Worm (Caenorhabditis elegans) whole organism, young adult: Measurements from ENCODE around the gene M110.9.

Source experiments
- B0019.2 ChIP-seq: fragments of 200-800 bp; sonication (Bioruptor generic); conservative IDR thresholded peaks from 2 replicates; pipeline ENCODE4 v1.3.6; 2022; ENCODE audit warnings: missing genetic modification reagents, missing genetic modification characterization, missing compliant biosample characterization
- B0035.1 ChIP-seq: sonication (generic microtip); optimal IDR thresholded peaks from 2 replicates; lab custom pipeline; 2016; ENCODE audit warnings: missing genetic modification characterization, mild to moderate bottlenecking, missing compliant biosample characterization, missing genotype, missing genetic modification reagents
- B0261.1 ChIP-seq: sonication (generic microtip); optimal IDR thresholded peaks from 2 replicates; lab custom pipeline; 2016; ENCODE audit warnings: mild to moderate bottlenecking, missing genetic modification characterization, moderate library complexity, missing compliant biosample characterization
- B0336.3 ChIP-seq: fragments of 200-800 bp; sonication (Bioruptor generic); IDR thresholded peaks from 2 replicates; pipeline ENCODE4 v1.3.6; 2022; ENCODE audit warnings: missing genetic modification characterization, missing compliant biosample characterization
- C06A6.2 ChIP-seq: fragments of 200-800 bp; sonication (Bioruptor generic); conservative IDR thresholded peaks from 2 replicates; pipeline ENCODE4 v1.3.6; 2022; ENCODE audit warnings: missing genetic modification characterization, missing compliant biosample characterization
- D2030.7 ChIP-seq: fragments of 200-800 bp; sonication (Bioruptor generic); IDR thresholded peaks from 2 replicates; pipeline ENCODE4 v1.3.6; 2022; ENCODE audit warnings: missing genetic modification reagents, missing genetic modification characterization, missing compliant biosample characterization
- F33H1.4 ChIP-seq: fragments of 200-800 bp; sonication (Bioruptor generic); IDR thresholded peaks from 2 replicates; pipeline ENCODE4 v1.3.6; 2022; ENCODE audit warnings: missing genetic modification reagents, missing genetic modification characterization, missing compliant biosample characterization
- F37B4.10 ChIP-seq: fragments of 200-800 bp; sonication (Bioruptor generic); IDR thresholded peaks from 2 replicates; pipeline ENCODE4 v1.3.6; 2022; ENCODE audit warnings: missing genetic modification characterization, missing compliant biosample characterization
- F55B11.4 ChIP-seq: sonication (generic microtip); optimal IDR thresholded peaks from 2 replicates; lab custom pipeline; 2016; ENCODE audit warnings: missing compliant biosample characterization, missing genetic modification characterization, borderline replicate concordance; ENCODE audit not compliant: insufficient read depth
- Y67H2A.10 ChIP-seq: fragments of 200-800 bp; sonication (Bioruptor generic); conservative IDR thresholded peaks from 2 replicates; pipeline ENCODE4 v1.3.6; 2022; ENCODE audit warnings: missing genetic modification reagents, missing genetic modification characterization, missing compliant biosample characterization
- akir-1 ChIP-seq: fragments of 200-800 bp; sonication (Bioruptor generic); optimal IDR thresholded peaks from 2 replicates; lab custom pipeline; 2018; ENCODE audit warnings: mild to moderate bottlenecking, missing genetic modification characterization, moderate library complexity, missing compliant biosample characterization
- atf-7 ChIP-seq: sonication (generic microtip); optimal IDR thresholded peaks from 2 replicates; lab custom pipeline; 2017; ENCODE audit warnings: mild to moderate bottlenecking, missing genetic modification characterization, missing compliant biosample characterization
- attf-3 ChIP-seq: fragments of 200-800 bp; sonication (Bioruptor generic); conservative IDR thresholded peaks from 2 replicates; pipeline ENCODE4 v1.3.6; 2022; ENCODE audit warnings: missing genetic modification reagents, missing genetic modification characterization, missing compliant biosample characterization
- bed-1 ChIP-seq: fragments of 200-800 bp; sonication (Bioruptor generic); IDR thresholded peaks from 2 replicates; pipeline ENCODE4 v1.3.6; 2022; ENCODE audit warnings: missing genetic modification reagents, missing genetic modification characterization, missing compliant biosample characterization
- ccch-3 ChIP-seq: fragments of 200-800 bp; sonication (Bioruptor generic); optimal IDR thresholded peaks from 2 replicates; lab custom pipeline; 2018; ENCODE audit warnings: mild to moderate bottlenecking, missing genetic modification characterization, missing compliant biosample characterization
- ceh-58 ChIP-seq: fragments of 200-800 bp; sonication (Bioruptor generic); IDR thresholded peaks from 2 replicates; pipeline ENCODE4 v1.3.6; 2022; ENCODE audit warnings: missing genetic modification characterization, missing compliant biosample characterization
- dox-1 ChIP-seq: fragments of 200-800 bp; sonication (Bioruptor generic); IDR thresholded peaks from 2 replicates; pipeline ENCODE4 v1.3.6; 2022; ENCODE audit warnings: missing genetic modification reagents, missing genetic modification characterization, missing compliant biosample characterization
- dpl-1 ChIP-seq: fragments of 150-350 bp; optimal IDR thresholded peaks from 2 replicates; lab custom pipeline; 2014; ENCODE audit warnings: missing biosample characterization, missing genetic modification reagents, missing genetic modification characterization
- efl-1 ChIP-seq: fragments of 150-350 bp; optimal IDR thresholded peaks from 2 replicates; lab custom pipeline; 2014; ENCODE audit warnings: missing biosample characterization, missing genetic modification reagents, missing genetic modification characterization
- ets-4 ChIP-seq: fragments of 200-800 bp; sonication (Bioruptor generic); optimal IDR thresholded peaks from 2 replicates; lab custom pipeline; 2018; ENCODE audit warnings: mild to moderate bottlenecking, missing genetic modification characterization, missing compliant biosample characterization
- him-1 ChIP-seq: sonication (generic microtip); optimal IDR thresholded peaks from 2 replicates; lab custom pipeline; 2016; ENCODE audit warnings: missing genotype, missing genetic modification reagents, missing genetic modification characterization, missing compliant biosample characterization
- hmg-1.2 ChIP-seq: fragments of 200-800 bp; sonication (Bioruptor generic); IDR thresholded peaks from 2 replicates; pipeline ENCODE4 v1.3.6; 2022; ENCODE audit warnings: missing genetic modification reagents, missing genetic modification characterization, missing compliant biosample characterization
- hsf-1 ChIP-seq: fragments of 200-800 bp; sonication (Bioruptor generic); IDR thresholded peaks from 2 replicates; pipeline ENCODE4 v1.3.6; 2022; ENCODE audit warnings: missing genetic modification reagents, missing genetic modification characterization, missing compliant biosample characterization
- lag-1 ChIP-seq: fragments of 200-800 bp; sonication (Bioruptor generic); IDR thresholded peaks from 2 replicates; pipeline ENCODE4 v1.3.6; 2022; ENCODE audit warnings: missing genetic modification reagents, missing genetic modification characterization, missing compliant biosample characterization
- lin-26 ChIP-seq: fragments of 200-800 bp; sonication (Bioruptor generic); IDR thresholded peaks from 2 replicates; pipeline ENCODE4 v1.3.6; 2022; ENCODE audit warnings: missing genetic modification reagents, missing genetic modification characterization, missing compliant biosample characterization
- lin-35 ChIP-seq, 3 experiments: fragments of 150-350 bp in 2 of 3; sonication (generic microtip) in 1 of 3; optimal IDR thresholded peaks; 2 replicates each; lab custom pipeline; 2014 to 2018; ENCODE audit warnings: missing biosample characterization in 3 of 3, missing genetic modification characterization in 3 of 3, missing genetic modification reagents in 3 of 3
- lin-40 ChIP-seq: sonication (generic microtip); optimal IDR thresholded peaks from 2 replicates; lab custom pipeline; 2016; ENCODE audit warnings: missing genetic modification characterization, mild to moderate bottlenecking, missing compliant biosample characterization, missing genotype, missing genetic modification reagents
- lir-1 ChIP-seq: fragments of 200-800 bp; sonication (Bioruptor generic); conservative IDR thresholded peaks from 2 replicates; pipeline ENCODE4 v1.3.6; 2022; ENCODE audit warnings: missing genetic modification reagents, missing genetic modification characterization, missing compliant biosample characterization
- lsl-1 ChIP-seq: fragments of 200-800 bp; sonication (Bioruptor generic); optimal IDR thresholded peaks from 2 replicates; lab custom pipeline; 2018; ENCODE audit warnings: mild to moderate bottlenecking, missing genetic modification characterization, moderate library complexity, missing compliant biosample characterization
- madf-6 ChIP-seq: fragments of 200-800 bp; sonication (Bioruptor generic); IDR thresholded peaks from 2 replicates; pipeline ENCODE4 v1.3.6; 2022; ENCODE audit warnings: missing genetic modification reagents, missing genetic modification characterization, missing compliant biosample characterization
- madf-8 ChIP-seq: fragments of 200-800 bp; sonication (Bioruptor generic); conservative IDR thresholded peaks from 2 replicates; pipeline ENCODE4 v1.3.6; 2022; ENCODE audit warnings: missing genetic modification reagents, missing genetic modification characterization, missing compliant biosample characterization
- nhr-120 ChIP-seq: fragments of 200-800 bp; sonication (Bioruptor generic); IDR thresholded peaks from 2 replicates; pipeline ENCODE4 v1.3.6; 2022; ENCODE audit warnings: missing genetic modification characterization, missing compliant biosample characterization
- nhr-27 ChIP-seq: fragments of 200-800 bp; sonication (Bioruptor generic); optimal IDR thresholded peaks from 2 replicates; lab custom pipeline; 2018; ENCODE audit warnings: mild to moderate bottlenecking, missing genetic modification characterization, moderate library complexity, missing compliant biosample characterization
- snpc-1.1 ChIP-seq: sonication (generic microtip); optimal IDR thresholded peaks from 2 replicates; lab custom pipeline; 2017; ENCODE audit warnings: missing genetic modification characterization, mild to moderate bottlenecking, missing compliant biosample characterization, antibody characterized with exemption, moderate library complexity, missing genotype, missing genetic modification reagents; ENCODE audit not compliant: insufficient read depth
- snpc-1.3 ChIP-seq: sonication (generic microtip); optimal IDR thresholded peaks from 2 replicates; lab custom pipeline; 2017; ENCODE audit warnings: missing genetic modification characterization, mild to moderate bottlenecking, missing compliant biosample characterization, antibody characterized with exemption, moderate library complexity, missing genotype, missing genetic modification reagents; ENCODE audit not compliant: insufficient read depth
- snpc-3.4 ChIP-seq: sonication (generic microtip); optimal IDR thresholded peaks from 2 replicates; lab custom pipeline; 2017; ENCODE audit warnings: missing genetic modification characterization, mild to moderate bottlenecking, missing compliant biosample characterization, antibody characterized with exemption, moderate library complexity, missing genotype, missing genetic modification reagents
- tbx-9 ChIP-seq: sonication (generic microtip); optimal IDR thresholded peaks from 2 replicates; lab custom pipeline; 2016; ENCODE audit warnings: borderline replicate concordance, missing genetic modification characterization, inconsistent platforms, missing compliant biosample characterization
- unc-62 ChIP-seq: fragments of 150-350 bp; optimal IDR thresholded peaks from 2 replicates; lab custom pipeline; 2014; ENCODE audit warnings: missing biosample characterization, missing genetic modification reagents, missing genetic modification characterization
- xnd-1 ChIP-seq: sonication (generic microtip); optimal IDR thresholded peaks from 2 replicates; lab custom pipeline; 2016; ENCODE audit warnings: missing genotype, missing genetic modification reagents, missing genetic modification characterization, missing compliant biosample characterization
- zfh-2 ChIP-seq: fragments of 200-800 bp; sonication (Bioruptor generic); conservative IDR thresholded peaks from 2 replicates; pipeline ENCODE4 v1.3.6; 2022; ENCODE audit warnings: missing genetic modification reagents, missing genetic modification characterization, missing compliant biosample characterization
- zim-3 ChIP-seq: sonication (generic microtip); optimal IDR thresholded peaks from 2 replicates; lab custom pipeline; 2017; ENCODE audit warnings: mild to moderate bottlenecking, missing genetic modification characterization, moderate library complexity, missing compliant biosample characterization
- ztf-18 ChIP-seq: sonication (generic microtip); optimal IDR thresholded peaks from 2 replicates; lab custom pipeline; 2016; ENCODE audit warnings: missing genotype, mild to moderate bottlenecking, missing genetic modification characterization, missing compliant biosample characterization
- ztf-26 ChIP-seq: sonication (generic microtip); optimal IDR thresholded peaks from 2 replicates; lab custom pipeline; 2017; ENCODE audit warnings: missing genetic modification characterization, missing compliant biosample characterization

M110.9 gene

DNA sequence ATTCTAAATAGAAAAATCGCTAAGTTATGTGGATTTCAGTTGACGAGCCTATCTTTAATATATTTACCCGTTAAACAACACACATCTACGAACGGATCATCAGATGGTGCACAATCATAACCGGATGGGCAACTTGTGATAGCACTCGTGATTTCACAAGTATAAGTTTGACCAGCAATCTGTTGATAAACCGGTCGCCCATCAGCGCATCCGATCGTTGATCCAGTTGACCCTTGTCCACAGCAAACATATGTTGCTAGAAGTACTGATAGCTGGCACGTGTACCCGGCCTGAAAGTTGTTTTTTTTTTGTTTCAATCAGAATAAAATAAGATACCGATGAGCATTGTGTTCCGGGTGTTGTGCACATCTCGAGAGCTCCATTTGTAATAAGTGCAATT is 36.6 kb downstream of the M110.9 start:
- TF ChIP-seq ets-4: no peak
- TF ChIP-seq lin-26 (GFP tag; lab: Robert Waterston, UW): 0 out of 2 replicates have a peak, but pooled peaks have one; percentile 64

DNA sequence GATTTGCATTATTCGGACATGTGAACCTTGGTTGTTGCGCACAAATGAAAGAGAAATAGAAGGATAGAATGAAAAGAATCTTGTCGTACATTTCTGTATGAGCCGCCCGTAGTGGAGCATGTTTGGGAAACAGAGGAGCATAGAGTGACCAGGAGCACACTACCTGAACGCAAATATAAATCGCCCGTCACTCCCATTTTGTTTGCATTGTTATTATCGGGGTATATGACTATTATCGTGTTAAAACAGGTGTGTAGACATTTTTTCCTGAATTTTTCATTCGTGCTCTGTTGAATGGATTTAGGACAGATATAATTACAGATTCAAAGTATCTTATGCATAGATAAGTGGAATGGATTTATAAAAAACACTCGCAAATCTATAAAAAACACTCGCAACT is 38.3 kb downstream of the M110.9 start, which contains the start of gene K01C8.2:
Gene K01C8.2, minus strand, starts transcription at position 101 of the 400 bp plus-strand sequence.
- TF ChIP-seq lin-35 (GFP tag; optimal IDR thresholded peaks at IDR 0.05; lab: Kevin White, UChicago) (no peak), hmg-1.2 (GFP tag; lab: Robert Waterston, UW) (no peak), lag-1 (GFP tag; lab: Robert Waterston, UW) (no peak), F37B4.10 (GFP tag; lab: Robert Waterston, UW) (no peak), ztf-26 (tag; lab: Kevin White, UChicago) (no peak), snpc-1.1 (tag; lab: Kevin White, UChicago) (no peak), atf-7 (tag; lab: Kevin White, UChicago) (no peak), unc-62 (GFP tag; lab: Kevin White, UChicago) (no peak), him-1 (tag; lab: Kevin White, UChicago) (no peak), madf-6 (GFP tag; lab: Robert Waterston, UW) (no peak), B0035.1 (tag; lab: Kevin White, UChicago) (no peak), madf-8 (GFP tag; lab: Robert Waterston, UW) (no peak), zfh-2 (GFP tag; lab: Robert Waterston, UW) (no peak), snpc-3.4 (tag; lab: Kevin White, UChicago) (no peak), bed-1 (GFP tag; lab: Robert Waterston, UW) (no peak), ccch-3 (GFP tag; lab: Kevin White, UChicago) (no peak)

DNA sequence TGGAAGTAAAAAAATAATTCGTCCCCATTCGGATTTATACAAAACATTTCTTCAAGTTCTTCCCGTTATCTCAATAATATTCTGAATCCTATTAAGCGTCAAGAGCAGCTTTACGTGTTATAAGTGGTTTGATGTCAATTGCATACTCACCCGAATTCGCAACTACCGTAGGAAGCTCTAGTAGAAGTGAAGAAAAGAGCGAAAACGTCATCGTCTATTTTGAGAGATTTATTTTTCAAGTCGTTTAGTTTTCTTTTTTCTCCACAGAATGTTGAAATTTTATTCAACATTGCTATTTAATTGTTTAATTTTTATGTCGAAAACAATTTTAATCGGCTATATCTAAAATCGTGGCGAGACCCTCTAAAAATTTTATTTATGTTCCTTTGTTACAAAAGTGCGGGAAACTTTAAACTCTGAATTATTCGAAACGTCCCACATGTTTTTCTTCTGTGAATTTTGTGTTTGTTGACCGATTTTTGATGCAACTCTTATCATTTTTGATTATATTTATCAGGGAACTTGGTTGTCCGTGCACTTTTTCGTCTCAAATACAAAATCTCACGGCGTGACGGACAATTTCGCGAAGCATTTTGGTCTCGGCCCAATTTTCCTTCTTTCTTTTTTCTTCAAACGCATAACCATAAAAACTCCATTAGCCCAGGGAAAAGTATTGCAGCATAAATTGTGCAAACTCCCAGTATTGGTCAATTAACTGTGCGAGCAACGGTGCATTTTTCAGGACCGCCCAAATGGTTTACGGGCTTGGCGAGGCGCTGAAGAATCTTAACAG is 39.0 kb downstream of the M110.9 start, which contains the start of gene tdc-1:
Gene tdc-1, plus strand, starts transcription at position 743 of the 793 bp plus-strand sequence.
- TF ChIP-seq efl-1 (peak; percentile 82), dox-1 (GFP tag; lab: Robert Waterston, UW) (peak; percentile 7; the same call in 1 of the 2 replicates), B0019.2 (GFP tag; lab: Robert Waterston, UW) (no peak), him-1 (tag; lab: Kevin White, UChicago) (peak; percentile 31), F33H1.4 (GFP tag; lab: Robert Waterston, UW) (peak; percentile 88), akir-1 (GFP tag; lab: Kevin White, UChicago) (no peak), B0336.3 (GFP tag; lab: Robert Waterston, UW) (no peak), attf-3 (GFP tag; lab: Robert Waterston, UW) (no peak), hsf-1 (GFP tag; lab: Robert Waterston, UW) (no peak), ceh-58 (no peak), C06A6.2 (GFP tag; lab: Robert Waterston, UW) (no peak), ztf-18 (tag; lab: Kevin White, UChicago) (no peak), nhr-120 (no peak), lin-26 (GFP tag; lab: Robert Waterston, UW) (no peak), dpl-1 (peak; percentile 43), lsl-1 (GFP tag; lab: Kevin White, UChicago) (peak; percentile 90), lin-40 (no peak), zim-3 (tag; lab: Kevin White, UChicago) (no peak), F55B11.4 (no peak), nhr-27 (tag; lab: Kevin White, UChicago) (no peak), lir-1 (GFP tag; lab: Robert Waterston, UW) (no peak), D2030.7 (GFP tag; lab: Robert Waterston, UW) (peak; percentile 51), xnd-1 (tag; lab: Kevin White, UChicago) (peak; percentile 88), hmg-1.2 (GFP tag; lab: Robert Waterston, UW) (no peak), snpc-1.3 (tag; lab: Kevin White, UChicago) (peak; percentile 20), tbx-9 (tag; lab: Kevin White, UChicago) (no peak), Y67H2A.10 (GFP tag; lab: Robert Waterston, UW) (no peak), ztf-26 (tag; lab: Kevin White, UChicago) (no peak), B0261.1 (tag; lab: Kevin White, UChicago) (no peak)
